Fruit fly (Drosophila melanogaster) Kc167 (cell line): ENCODE results near the gene CG44006.

ENCODE experiments used
- Myc ChIP-seq: fragments of >200 bp; optimal IDR thresholded peaks from 2 replicates; lab custom pipeline; 2017; ENCODE audit warnings: missing external identifiers
- Sin3A ChIP-seq: fragments of >200 bp; optimal IDR thresholded peaks from 2 replicates; lab custom pipeline; 2018; ENCODE audit warnings: missing external identifiers
- h ChIP-seq: fragments of >200 bp; optimal IDR thresholded peaks from 3 replicates; lab custom pipeline; 2018; ENCODE audit warnings: missing external identifiers
- insv ChIP-seq: fragments of >200 bp; optimal IDR thresholded peaks from 3 replicates; lab custom pipeline; 2018; ENCODE audit warnings: missing external identifiers
- psq ChIP-seq: fragments of >200 bp; optimal IDR thresholded peaks from 2 replicates; lab custom pipeline; 2017; ENCODE audit warnings: missing external identifiers
- ttk ChIP-seq: sonication (Bioruptor generic); optimal IDR thresholded peaks from 2 replicates; lab custom pipeline; 2017; ENCODE audit warnings: missing external identifiers

CG44006 gene

dm6 chr3L:18029546-18030300 is 40.2 kb downstream of the CG44006 start:
- no peak for TF ChIP-seq ttk (lab: Kevin White, UChicago)
- no peak for TF ChIP-seq Myc (lab: Kevin White, UChicago)
- TF ChIP-seq insv, result no peak
- no peak for TF ChIP-seq psq (lab: Kevin White, UChicago)
- no peak for TF ChIP-seq h (lab: Kevin White, UChicago)
- no peak for TF ChIP-seq Sin3A (lab: Kevin White, UChicago)

dm6 chr3L:18025907-18026306 is 44.0 kb downstream of the CG44006 start:
- TF ChIP-seq Sin3A (lab: Kevin White, UChicago) (no peak), ttk (lab: Kevin White, UChicago) (no peak), psq (lab: Kevin White, UChicago) (no peak), h (lab: Kevin White, UChicago) (no peak), Myc (lab: Kevin White, UChicago) (no peak), insv (no peak)

- no peak for TF ChIP-seq ttk (lab: Kevin White, UChicago)
- TF ChIP-seq Myc (lab: Kevin White, UChicago), result no peak
- TF ChIP-seq Sin3A (lab: Kevin White, UChicago), result no peak
- no peak for TF ChIP-seq psq (lab: Kevin White, UChicago)
- TF ChIP-seq h (lab: Kevin White, UChicago), result no peak
- TF ChIP-seq insv, result no peak
These were observed 45.4 kb downstream of the CG44006 start for dm6 chr3L:18024589-18024988.

dm6 chr3L:18023622-18024021 is 46.3 kb downstream of the CG44006 start:
- no peak for TF ChIP-seq psq (lab: Kevin White, UChicago)
- TF ChIP-seq ttk (lab: Kevin White, UChicago), result no peak
- TF ChIP-seq Sin3A (lab: Kevin White, UChicago), result no peak
- no peak for TF ChIP-seq Myc (lab: Kevin White, UChicago)
- no peak for TF ChIP-seq h (lab: Kevin White, UChicago)
- no peak for TF ChIP-seq insv

DNA sequence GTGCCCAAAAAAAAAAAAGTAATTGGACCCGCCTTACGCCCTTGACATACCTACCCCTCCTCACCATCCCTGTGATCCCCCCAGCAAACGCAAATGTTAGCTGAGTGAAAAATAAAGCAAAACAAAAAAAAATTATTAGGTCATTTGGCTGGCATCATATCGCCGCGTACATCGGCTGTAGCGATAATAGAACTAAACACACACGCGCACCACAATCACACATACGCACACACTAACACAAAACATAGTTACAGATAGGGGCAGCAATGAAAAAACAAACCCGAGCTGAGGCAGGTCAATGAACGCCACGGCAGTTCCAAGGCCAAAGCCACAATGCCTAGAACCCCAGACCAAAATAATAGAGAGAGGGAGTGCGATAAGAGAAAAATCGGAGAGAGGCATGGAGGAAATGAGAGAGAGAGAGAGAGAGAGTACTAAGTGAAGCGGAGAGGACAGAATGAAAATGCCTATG is 47.4 kb downstream of the CG44006 start:
- TF ChIP-seq Sin3A (lab: Kevin White, UChicago), result no peak
- no peak for TF ChIP-seq h (lab: Kevin White, UChicago)
- no peak for TF ChIP-seq ttk (lab: Kevin White, UChicago)
- TF ChIP-seq psq (lab: Kevin White, UChicago), result no peak
- TF ChIP-seq insv, result no peak
- no peak for TF ChIP-seq Myc (lab: Kevin White, UChicago)

- no peak for TF ChIP-seq ttk (lab: Kevin White, UChicago)
- no peak for TF ChIP-seq Sin3A (lab: Kevin White, UChicago)
- TF ChIP-seq h (lab: Kevin White, UChicago), result no peak
- no peak for TF ChIP-seq psq (lab: Kevin White, UChicago)
- no peak for TF ChIP-seq Myc (lab: Kevin White, UChicago)
- TF ChIP-seq insv, result no peak
These were observed 48.1 kb downstream of the CG44006 start for dm6 chr3L:18021886-18022285.

DNA sequence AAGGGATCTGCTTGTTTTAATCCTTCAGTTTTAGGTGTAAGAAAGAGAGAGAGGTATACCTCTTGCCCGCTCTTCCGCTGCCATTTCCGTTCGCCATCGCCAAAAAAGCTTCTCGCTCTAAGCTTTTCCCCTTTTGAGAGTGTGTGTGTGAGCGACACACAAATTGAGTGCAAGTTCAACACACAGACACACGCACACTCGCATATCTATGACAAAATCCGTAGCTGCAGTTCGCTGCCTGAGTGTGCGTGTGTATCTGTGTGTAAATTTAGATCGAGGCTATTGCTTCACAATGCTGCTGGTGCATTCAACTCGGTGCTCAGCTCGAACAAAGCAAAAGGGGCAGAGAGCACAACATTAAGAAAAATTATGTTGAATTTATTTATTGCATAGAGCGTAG is 49.0 kb downstream of the CG44006 start:
- TF ChIP-seq psq (lab: Kevin White, UChicago) (no peak), Myc (lab: Kevin White, UChicago) (no peak), h (lab: Kevin White, UChicago) (no peak), Sin3A (lab: Kevin White, UChicago) (no peak), ttk (lab: Kevin White, UChicago) (no peak), insv (no peak)

dm6 chr3L:18019645-18020509 is 50.1 kb downstream of the CG44006 start:
- no peak for TF ChIP-seq ttk (lab: Kevin White, UChicago)
- peak; percentile 88 for TF ChIP-seq h (lab: Kevin White, UChicago)
- no peak for TF ChIP-seq psq (lab: Kevin White, UChicago)

DNA sequence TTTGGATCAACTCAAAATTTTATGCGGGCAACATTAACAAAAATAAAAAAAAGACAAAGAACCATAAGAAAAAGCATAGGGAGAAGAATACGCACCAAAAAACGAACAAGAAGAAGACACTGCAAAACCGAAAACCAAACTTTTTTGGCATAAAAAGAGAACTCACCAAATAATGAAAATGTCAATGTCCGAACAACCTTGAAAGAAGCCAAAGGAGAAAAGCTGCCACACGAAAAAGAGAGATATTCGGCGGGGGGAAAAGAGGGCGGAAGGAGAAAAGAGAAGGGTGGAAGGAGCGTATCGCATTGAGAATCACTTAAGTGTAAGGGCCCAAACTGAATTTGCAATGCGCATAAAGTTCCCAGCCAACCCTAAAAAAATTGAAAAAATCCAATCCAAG is 51.0 kb downstream of the CG44006 start:
- no peak for TF ChIP-seq insv
- no peak for TF ChIP-seq Sin3A (lab: Kevin White, UChicago)
- no peak for TF ChIP-seq Myc (lab: Kevin White, UChicago)
- no peak for TF ChIP-seq ttk (lab: Kevin White, UChicago)
- TF ChIP-seq h (lab: Kevin White, UChicago), result no peak
- TF ChIP-seq psq (lab: Kevin White, UChicago), result no peak
